Worm (Caenorhabditis elegans): ENCODE results near the gene prdx-3.

DNA sequence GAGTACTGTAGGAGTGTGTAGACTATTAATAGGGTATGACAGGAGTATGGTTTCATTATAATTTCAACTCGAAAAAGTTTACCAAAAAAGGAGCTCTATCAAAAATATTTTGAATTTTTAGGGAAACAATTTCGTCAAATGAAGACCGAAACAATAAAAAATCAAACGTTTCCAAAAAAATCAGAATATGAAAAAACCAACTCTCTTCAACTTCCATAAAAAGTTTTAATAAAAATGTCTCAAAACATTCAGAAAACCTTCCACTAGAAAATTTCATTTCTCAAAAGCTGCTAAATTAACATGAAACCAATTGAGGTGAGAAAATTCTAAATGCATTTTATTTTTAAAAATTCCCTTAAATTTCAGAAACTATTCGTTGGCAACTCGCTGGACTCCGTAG is 36.7 kb upstream of the prdx-3 start, which contains the start of gene ckb-3:
- TF ChIP-seq ceh-14 (tag; optimal IDR thresholded peaks at IDR 0.05) (no peak), lim-6 (tag; optimal IDR thresholded peaks at IDR 0.05) (no peak), hlh-8 (tag; optimal IDR thresholded peaks at IDR 0.05) (no peak), elt-2 (tag; optimal IDR thresholded peaks at IDR 0.05) (no peak), pha-4 (tag; optimal IDR thresholded peaks at IDR 0.05) (no peak), T23F11.4 (GFP tag; optimal IDR thresholded peaks at IDR 0.05) (no peak), nfya-1 (tag; optimal IDR thresholded peaks at IDR 0.05) (no peak), unc-86 (tag; optimal IDR thresholded peaks at IDR 0.05) (no peak), ceh-45 (GFP tag; IDR thresholded peaks at IDR 0.05) (no peak), ceh-22 (tag; optimal IDR thresholded peaks at IDR 0.05) (no peak)
